Worm (Caenorhabditis elegans) whole organism, L4 larva: ENCODE measurements around the gene cyp-33B1.

Source experiments
- ceh-20 ChIP-seq: fragments of 200-800 bp; sonication (Bioruptor generic); IDR thresholded peaks from 2 replicates; pipeline ENCODE4 v1.3.6; 2022; ENCODE audit warnings: missing genetic modification reagents, missing genetic modification characterization, missing compliant biosample characterization
- hmg-1.1 ChIP-seq: fragments of 200-800 bp; sonication (Bioruptor generic); IDR thresholded peaks from 2 replicates; pipeline ENCODE4 v1.3.6; 2022; ENCODE audit warnings: missing genetic modification reagents, missing genetic modification characterization, missing compliant biosample characterization
- lin-13 ChIP-seq: fragments of 150-350 bp; optimal IDR thresholded peaks from 2 replicates; lab custom pipeline; 2014; ENCODE audit warnings: missing biosample characterization, missing genetic modification reagents, missing genetic modification characterization
- lin-38 ChIP-seq: fragments of 200-800 bp; sonication (Bioruptor generic); IDR thresholded peaks from 2 replicates; pipeline ENCODE4 v1.3.6; 2022; ENCODE audit warnings: missing genetic modification reagents, missing genetic modification characterization, missing compliant biosample characterization
- nhr-11 ChIP-seq: fragments of 150-350 bp; optimal IDR thresholded peaks from 2 replicates; lab custom pipeline; 2014; ENCODE audit warnings: missing biosample characterization, missing genetic modification characterization
- nhr-237 ChIP-seq: sonication (generic microtip); optimal IDR thresholded peaks from 2 replicates; lab custom pipeline; 2017; ENCODE audit warnings: missing biosample characterization, missing genetic modification characterization
- nhr-6 ChIP-seq: fragments of 150-350 bp; optimal IDR thresholded peaks from 2 replicates; lab custom pipeline; 2014; ENCODE audit warnings: missing biosample characterization, missing genetic modification characterization
- nhr-77 ChIP-seq: fragments of 150-350 bp; optimal IDR thresholded peaks from 2 replicates; lab custom pipeline; 2014; ENCODE audit warnings: missing biosample characterization, missing genetic modification characterization
- snpc-4 ChIP-seq: fragments of 150-350 bp; optimal IDR thresholded peaks from 2 replicates; lab custom pipeline; 2014; ENCODE audit warnings: missing biosample characterization, missing genetic modification characterization
- zag-1 ChIP-seq: fragments of 150-350 bp; optimal IDR thresholded peaks from 2 replicates; lab custom pipeline; 2014; ENCODE audit warnings: missing biosample characterization, missing genetic modification characterization
- ztf-11 ChIP-seq: fragments of 150-350 bp; optimal IDR thresholded peaks from 2 replicates; lab custom pipeline; 2014; ENCODE audit warnings: missing biosample characterization, missing genetic modification characterization

DNA sequence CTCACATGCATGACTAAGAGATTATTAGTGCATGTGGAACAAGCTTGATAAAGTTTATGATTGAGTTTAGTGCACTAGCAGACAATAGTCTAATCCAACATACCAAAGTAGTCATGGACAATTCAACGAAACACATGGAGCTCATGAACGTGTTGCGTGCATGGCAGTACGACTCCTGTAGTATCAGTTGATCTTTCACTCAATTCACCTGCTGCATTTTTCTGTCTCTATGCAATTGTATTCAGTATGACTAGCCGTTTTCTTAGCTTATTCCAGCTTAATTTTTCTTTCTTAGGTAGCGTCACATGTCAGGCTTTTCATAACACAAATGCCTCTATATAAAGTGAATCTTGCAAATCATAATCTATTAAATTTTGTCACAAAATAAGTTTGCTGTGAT, 37.8 kb upstream of the cyp-33B1 start, which contains the start of gene srx-1:
- TF ChIP-seq nhr-237 (tag; lab: Kevin White, UChicago) = no peak
- TF ChIP-seq nhr-6 (tag; lab: Kevin White, UChicago) = no peak
- no peak for TF ChIP-seq snpc-4 (tag; lab: Kevin White, UChicago)
- TF ChIP-seq hmg-1.1 (GFP tag; lab: Robert Waterston, UW) = no peak
- no peak for TF ChIP-seq lin-13 (GFP tag; lab: Kevin White, UChicago)
- TF ChIP-seq ceh-20 = no peak
- TF ChIP-seq lin-38 (GFP tag; lab: Robert Waterston, UW) = no peak
- TF ChIP-seq zag-1 (tag; lab: Kevin White, UChicago) = no peak
- no peak for TF ChIP-seq ztf-11 (tag; lab: Kevin White, UChicago)
- TF ChIP-seq nhr-77 = no peak
- no peak for TF ChIP-seq nhr-11
